Fruit fly (Drosophila melanogaster) whole organism, adult: ENCODE measurements around the gene CG4278.

ENCODE experiments used
- CG11617 ChIP-seq: fragments of 200-800 bp; sonication (Bioruptor generic); optimal IDR thresholded peaks from 2 replicates; lab custom pipeline; 2017; ENCODE audit warnings: mild to moderate bottlenecking, missing biosample characterization, missing genetic modification reagents, missing genetic modification characterization
- CG12768 ChIP-seq: fragments of 200-800 bp; sonication (Bioruptor generic); optimal IDR thresholded peaks from 2 replicates; lab custom pipeline; 2017; ENCODE audit warnings: missing biosample characterization, missing genetic modification characterization, mild to moderate bottlenecking, moderate library complexity, missing genetic modification reagents
- cnc ChIP-seq, 2 experiments: fragments of >200 bp; optimal IDR thresholded peaks; 2 replicates each; lab custom pipeline; 2017

DNA sequence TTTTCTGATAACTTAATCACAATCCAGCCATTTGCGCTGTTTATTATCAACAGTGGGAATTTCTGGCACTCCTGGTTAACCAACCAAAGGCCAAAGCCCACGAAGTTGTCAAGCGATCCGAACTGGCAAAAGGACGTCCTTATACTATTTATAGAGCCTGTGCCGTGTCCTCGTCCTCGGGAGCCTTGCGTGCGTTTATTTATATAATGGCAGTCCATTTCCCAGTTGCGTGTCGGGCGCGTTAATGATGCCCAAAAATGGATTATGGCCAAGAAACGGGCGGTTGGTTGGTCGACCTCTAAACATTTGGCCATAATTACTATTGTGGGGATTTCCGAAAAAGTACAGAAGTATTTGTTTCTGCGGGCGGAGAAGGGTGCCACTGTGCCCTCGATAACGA, 6.4 kb upstream of the CG4278 start:
- TF ChIP-seq CG11617 (no peak), CG12768 (no peak), cnc (optimal IDR thresholded peaks at IDR 0.05; lab: Kevin White, UChicago) (no peak)
